Worm (Caenorhabditis elegans): ENCODE data around the gene C01G5.25.
A peak's percentile ranks its signal among the peaks of the same experiment; 100 is the strongest.

Gene C01G5.25

DNA sequence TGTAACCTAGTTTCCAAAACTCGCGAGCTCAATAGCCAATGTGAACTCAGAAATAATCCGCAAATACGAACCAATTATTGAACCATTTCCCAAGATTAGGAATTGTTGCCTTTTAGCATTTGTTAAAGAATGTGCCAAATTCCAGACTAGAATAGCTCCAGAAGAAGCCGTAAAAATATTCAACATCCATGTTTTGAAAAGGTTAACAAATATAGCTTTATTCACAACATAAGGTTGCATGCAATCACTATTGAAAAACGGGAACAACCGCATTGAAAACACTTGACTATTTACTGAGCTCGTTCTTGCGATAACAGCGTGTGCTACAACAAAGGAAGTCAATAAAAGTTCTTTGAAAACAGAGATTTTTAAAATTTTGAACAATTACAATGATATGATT, 15.0 kb upstream of the C01G5.25 start (continued):
- TF ChIP-seq zfh-2 (GFP tag; conservative IDR thresholded peaks at IDR 0.05) (no peak), lsy-27 (tag; optimal IDR thresholded peaks at IDR 0.05; ENCODE audit: borderline replicate concordance, insufficient read depth) (no peak), pbrm-1 (GFP tag; IDR thresholded peaks at IDR 0.05) (0 out of 2 replicates have a peak, but pooled peaks have one; percentile 52), ZK185.1 (tag; optimal IDR thresholded peaks at IDR 0.05; ENCODE audit: poor library complexity, severe bottlenecking) (no peak), ztf-28 (GFP tag; IDR thresholded peaks at IDR 0.05) (no peak), C06A6.2 (GFP tag; conservative IDR thresholded peaks at IDR 0.05) (no peak), gei-17 (GFP tag; optimal IDR thresholded peaks at IDR 0.05) (no peak), snpc-4 (GFP tag; optimal IDR thresholded peaks at IDR 0.05) (peak; percentile 55), snpc-4 (tag; optimal IDR thresholded peaks at IDR 0.05) (peak in 2 of 4 experiments; percentile 7 to 84), Y53G8AR.9 (GFP tag; conservative IDR thresholded peaks at IDR 0.05) (peak; percentile 87), F55B11.4 (tag; optimal IDR thresholded peaks at IDR 0.05; ENCODE audit: borderline replicate concordance, insufficient read depth) (no peak), madf-8 (GFP tag; conservative IDR thresholded peaks at IDR 0.05) (no peak), ceh-79 (tag; optimal IDR thresholded peaks at IDR 0.05) (peak; percentile 21), sea-2 (GFP tag; IDR thresholded peaks at IDR 0.05) (no peak), K11D2.4 (GFP tag; IDR thresholded peaks at IDR 0.05) (no peak), somi-1 (GFP tag; optimal IDR thresholded peaks at IDR 0.05) (no peak), xnd-1 (tag; optimal IDR thresholded peaks at IDR 0.05) (peak; percentile 34), Y67H2A.10 (GFP tag; conservative IDR thresholded peaks at IDR 0.05) (no peak), mel-28 (tag; optimal IDR thresholded peaks at IDR 0.05; ENCODE audit: borderline replicate concordance) (no peak), F22D6.2 (tag; optimal IDR thresholded peaks at IDR 0.05) (no peak), zim-3 (tag; optimal IDR thresholded peaks at IDR 0.05) (peak; percentile 19), attf-3 (GFP tag; conservative IDR thresholded peaks at IDR 0.05) (no peak), snpc-1.1 (tag; optimal IDR thresholded peaks at IDR 0.05; ENCODE audit: insufficient read depth) (peak; percentile 3), bed-2 (GFP tag; IDR thresholded peaks at IDR 0.05) (no peak), B0261.1 (tag; optimal IDR thresholded peaks at IDR 0.05) (no peak), ztf-18 (tag; optimal IDR thresholded peaks at IDR 0.05) (no peak), egl-18 (GFP tag; IDR thresholded peaks at IDR 0.05) (no peak), atf-7 (tag; optimal IDR thresholded peaks at IDR 0.05) (no peak), F52B5.7 (tag; optimal IDR thresholded peaks at IDR 0.05) (peak; percentile 41), ztf-26 (tag; optimal IDR thresholded peaks at IDR 0.05) (no peak)

DNA sequence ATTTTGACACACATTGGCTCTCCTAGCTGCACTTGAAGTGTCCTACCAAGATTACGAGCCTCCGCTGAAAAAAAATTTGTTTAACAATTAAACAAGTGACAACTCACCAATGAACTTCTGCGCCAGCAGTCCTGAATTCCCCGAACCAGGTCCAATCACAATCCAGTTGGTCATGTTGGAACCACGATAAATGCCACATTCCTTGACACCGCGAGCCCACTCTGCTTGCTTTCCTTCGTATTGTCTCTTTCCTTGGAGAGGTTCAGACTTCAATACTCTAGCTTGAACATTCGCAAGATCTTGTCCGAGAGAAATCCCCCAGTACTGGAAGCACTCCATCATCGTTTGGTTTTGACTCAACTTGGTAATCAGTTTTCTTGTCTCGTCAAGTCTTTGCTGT, 13.3 kb upstream of the C01G5.25 start:
- TF ChIP-seq ceh-40 (GFP tag; IDR thresholded peaks at IDR 0.05) (no peak), somi-1 (GFP tag; optimal IDR thresholded peaks at IDR 0.05) (no peak), ztf-6 (GFP tag; IDR thresholded peaks at IDR 0.05) (no peak), lin-54 (GFP tag; optimal IDR thresholded peaks at IDR 0.05) (peak; percentile 36), nfya-1 (tag; optimal IDR thresholded peaks at IDR 0.05; ENCODE audit: borderline replicate concordance, insufficient read depth) (no peak), madf-6 (GFP tag; IDR thresholded peaks at IDR 0.05) (no peak), snpc-4 (GFP tag; optimal IDR thresholded peaks at IDR 0.05) (no peak), snpc-4 (tag; optimal IDR thresholded peaks at IDR 0.05) (peak in 1 of 4 experiments; percentile 5), nfya-2 (GFP tag; IDR thresholded peaks at IDR 0.05) (0 out of 2 replicates have a peak, but pooled peaks have one; percentile 32)

DNA sequence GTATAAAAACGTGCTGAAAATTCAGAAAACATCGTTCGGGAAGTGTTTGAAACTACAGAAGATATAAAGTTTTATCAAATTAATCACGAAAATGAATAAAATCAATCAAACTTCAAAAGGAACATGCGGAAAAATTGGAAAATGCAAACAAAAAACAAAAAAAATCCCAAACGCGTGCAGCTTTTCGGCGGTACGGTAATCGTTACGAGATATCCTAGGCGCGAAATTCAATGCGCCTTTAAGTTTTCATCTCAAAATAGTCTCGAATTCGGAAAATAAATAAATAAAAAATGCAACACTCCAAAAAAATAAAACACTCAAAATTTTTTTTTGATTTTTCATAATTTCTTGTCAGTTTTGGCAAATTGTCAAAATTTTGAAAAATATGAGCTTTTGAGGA, 11.7 kb upstream of the C01G5.25 start:
- TF ChIP-seq ceh-79 (tag; optimal IDR thresholded peaks at IDR 0.05): no peak
- peak; percentile 32 for TF ChIP-seq efl-1 (GFP tag; optimal IDR thresholded peaks at IDR 0.05)
- no peak for TF ChIP-seq F39B2.1 (GFP tag; IDR thresholded peaks at IDR 0.05)
- TF ChIP-seq cebp-1 (GFP tag; IDR thresholded peaks at IDR 0.05): no peak
- TF ChIP-seq cebp-1 (tag; optimal IDR thresholded peaks at IDR 0.05): no peak
- TF ChIP-seq dpl-1 (GFP tag; optimal IDR thresholded peaks at IDR 0.05): no peak
- no peak for TF ChIP-seq pha-4 (tag; optimal IDR thresholded peaks at IDR 0.05)
- no peak for TF ChIP-seq somi-1 (GFP tag; optimal IDR thresholded peaks at IDR 0.05)
- TF ChIP-seq pbrm-1 (GFP tag; IDR thresholded peaks at IDR 0.05): no peak
- TF ChIP-seq lin-40 (tag; optimal IDR thresholded peaks at IDR 0.05): no peak
- no peak for TF ChIP-seq tbp1 (GFP tag; optimal IDR thresholded peaks at IDR 0.05)
- no peak for TF ChIP-seq tlf-1 (GFP tag; optimal IDR thresholded peaks at IDR 0.05)
- no peak for TF ChIP-seq C17E4.6 (GFP tag; IDR thresholded peaks at IDR 0.05)
- no peak for TF ChIP-seq hmg-20 (GFP tag; IDR thresholded peaks at IDR 0.05)
- no peak for TF ChIP-seq nhr-179 (tag; optimal IDR thresholded peaks at IDR 0.05)
